Worm (Caenorhabditis elegans): Measurements from ENCODE around the gene tbb-4.
A peak's percentile ranks its signal among the peaks of the same experiment; 100 is the strongest.
"Not testable (repeated sequence)": the region's sequence is repeated elsewhere in the genome, so short reads cannot be mapped to it uniquely, and the experiment has no call there.

tbb-4 gene

DNA sequence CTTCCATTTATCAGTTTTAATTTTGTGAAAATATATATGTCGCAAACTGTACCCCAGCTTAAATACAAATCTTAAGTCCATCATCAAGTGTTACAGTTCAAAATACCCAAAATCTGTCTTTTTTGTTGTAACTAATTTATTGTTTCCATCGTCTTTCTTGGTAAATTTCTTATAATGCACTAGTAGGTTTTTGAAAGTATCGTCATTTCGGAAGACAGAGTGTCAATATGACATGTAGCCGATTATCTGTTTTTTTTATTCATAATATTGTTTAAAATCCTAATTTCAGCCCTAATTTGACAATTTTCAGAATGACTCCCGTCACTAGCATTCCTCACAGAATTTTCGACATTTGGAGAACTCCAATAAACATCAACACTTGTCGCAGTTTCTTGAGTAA, 26.4 kb upstream of the tbb-4 start, which contains the start of gene ZK899.6:
ZK899.6 (plus strand) TSS at position 301 of the 400 bp plus-strand sequence.
- not testable (repeated sequence) for TF ChIP-seq ceh-28, fkh-2, nhr-237 (tag; optimal IDR thresholded peaks at IDR 0.05)

DNA sequence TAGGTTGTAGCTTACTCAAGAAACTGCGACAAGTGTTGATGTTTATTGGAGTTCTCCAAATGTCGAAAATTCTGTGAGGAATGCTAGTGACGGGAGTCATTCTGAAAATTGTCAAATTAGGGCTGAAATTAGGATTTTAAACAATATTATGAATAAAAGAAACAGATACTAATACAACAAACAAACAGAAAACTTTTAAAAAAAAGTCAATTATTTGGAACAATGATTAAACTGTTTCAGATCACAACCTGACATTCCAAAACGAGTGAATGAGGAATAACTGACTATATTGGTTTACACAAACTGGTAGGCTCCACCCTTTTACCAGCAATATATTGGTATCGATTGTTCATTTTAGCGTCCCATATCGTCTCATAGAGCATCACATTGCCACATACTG, 24.1 kb upstream of the tbb-4 start, which contains the start of gene ZK899.5:
ZK899.5 (minus strand) TSS at position 101 of the 400 bp plus-strand sequence.
- not testable (repeated sequence) for TF ChIP-seq lin-15B, nhr-28, ztf-11 (tag; optimal IDR thresholded peaks at IDR 0.05)

DNA sequence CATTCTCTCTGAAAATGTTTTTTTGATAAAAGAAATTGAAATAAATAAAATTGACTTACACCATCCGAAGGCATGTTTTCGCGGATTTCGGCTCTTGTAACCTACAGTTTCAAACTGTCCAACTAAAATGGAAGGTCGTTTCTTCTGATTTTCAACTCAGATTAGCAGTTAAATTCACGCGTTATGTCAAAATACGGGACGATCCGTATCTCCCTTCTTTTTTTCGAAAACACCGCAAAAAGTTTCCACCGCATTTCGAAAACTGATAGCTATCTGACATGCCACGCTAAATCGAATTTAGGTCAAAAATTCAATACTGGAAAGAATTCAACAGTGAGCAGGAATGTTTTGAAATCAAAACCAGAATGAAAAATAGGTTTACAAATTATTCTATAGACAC, 21.4 kb upstream of the tbb-4 start, which contains the start of gene tba-8:
tba-8 (minus strand) TSS at position 207 of the 400 bp plus-strand sequence.
- peak; percentile 9 for TF ChIP-seq nhr-23 (tag; optimal IDR thresholded peaks at IDR 0.05)
- TF ChIP-seq ztf-4 (tag; optimal IDR thresholded peaks at IDR 0.05): no peak
- peak; percentile 61 for TF ChIP-seq elt-1 (tag; optimal IDR thresholded peaks at IDR 0.05)
- no peak for TF ChIP-seq hmg-11 (tag; optimal IDR thresholded peaks at IDR 0.05)

DNA sequence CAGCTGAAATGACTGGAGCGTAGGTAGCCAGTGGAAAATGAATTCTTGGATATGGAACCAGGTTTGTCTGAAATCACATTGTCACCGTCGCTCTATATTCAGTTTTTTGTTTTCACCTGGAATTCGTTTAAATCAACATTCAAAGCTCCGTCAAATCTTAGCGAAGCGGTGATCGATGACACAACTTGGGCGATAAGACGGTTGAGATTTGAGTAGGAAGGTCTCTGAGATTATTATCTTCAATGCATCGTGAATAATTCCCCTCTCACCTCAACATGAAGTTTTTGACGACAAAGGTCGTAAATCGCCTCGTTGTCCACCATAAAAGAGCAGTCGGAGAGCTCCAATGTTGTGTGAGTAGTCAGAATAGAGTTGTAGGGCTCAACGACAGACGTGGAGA, 19.9 kb upstream of the tbb-4 start:
- peak; percentile 81 for TF ChIP-seq elt-1 (tag; optimal IDR thresholded peaks at IDR 0.05)
- peak; percentile 32 for TF ChIP-seq nhr-25 (tag; optimal IDR thresholded peaks at IDR 0.05)
- no peak for TF ChIP-seq egl-27 (tag; optimal IDR thresholded peaks at IDR 0.05)

DNA sequence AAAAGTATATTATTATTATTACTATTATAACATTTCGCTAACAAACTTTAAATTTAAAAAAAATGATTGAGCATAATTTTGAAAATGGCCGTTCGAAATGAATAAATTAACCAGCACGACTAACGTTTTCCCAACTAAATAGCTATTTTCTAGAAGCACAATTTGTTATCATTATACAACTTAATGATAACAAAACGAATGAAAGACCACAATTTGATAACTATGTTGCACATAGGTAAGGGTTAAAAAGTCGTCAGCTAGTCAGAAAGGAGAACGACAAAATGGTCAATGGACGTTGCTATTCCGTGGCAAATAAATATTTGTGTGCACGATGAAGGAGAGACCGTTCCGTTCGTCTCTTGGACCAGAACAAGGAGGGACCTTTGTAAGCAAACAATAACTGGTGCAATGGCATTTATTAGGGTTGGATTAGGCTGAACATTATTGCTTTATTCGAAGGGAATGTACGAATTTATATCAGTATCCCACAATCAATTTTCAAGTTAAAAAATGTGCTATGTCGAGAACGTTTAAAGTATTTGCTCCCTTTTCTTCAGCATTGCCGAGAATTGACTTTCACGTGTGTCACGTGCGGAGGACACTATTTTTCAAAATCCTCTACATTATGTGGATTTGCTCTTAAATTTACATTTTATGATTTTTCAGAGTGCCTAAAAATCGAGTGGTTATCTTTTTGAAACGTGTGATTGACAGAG, 15.9 kb upstream of the tbb-4 start, which contains the start of gene ZK899.3:
ZK899.3 (plus strand) TSS at position 666 of the 716 bp plus-strand sequence.
- TF ChIP-seq elt-2 (tag; optimal IDR thresholded peaks at IDR 0.05) (peak; percentile 63), nfya-1 (tag; optimal IDR thresholded peaks at IDR 0.05; ENCODE audit: insufficient read depth) (no peak), pqm-1 (tag; optimal IDR thresholded peaks at IDR 0.05) (peak; percentile 52)

DNA sequence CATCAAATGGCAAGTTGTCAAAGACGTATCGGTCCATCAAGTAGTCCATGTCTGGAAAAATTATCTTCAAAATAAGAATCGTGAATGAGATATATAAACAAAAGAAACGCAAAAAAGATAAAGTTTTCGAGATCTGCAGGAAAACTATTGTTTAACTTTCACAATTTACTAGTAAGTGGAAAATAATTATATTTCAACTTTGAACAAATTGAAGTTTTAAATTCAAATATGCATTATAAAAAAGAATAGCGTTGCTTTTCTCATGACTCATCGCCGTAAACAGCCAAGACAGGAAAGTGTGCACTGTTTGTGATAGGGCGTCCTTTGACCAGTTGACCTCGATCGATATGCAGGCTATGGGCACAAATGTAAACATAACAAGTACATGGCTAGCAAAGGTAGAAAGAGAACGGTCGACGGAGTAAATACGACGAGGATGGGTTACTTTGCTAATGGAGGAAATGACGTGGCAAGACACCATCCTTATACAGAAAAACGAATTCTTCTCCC, 15.3 kb upstream of the tbb-4 start, which contains the start of gene ZK899.2:
ZK899.2 (minus strand) TSS at position 51 of the 510 bp plus-strand sequence.
- TF ChIP-seq sea-2 (GFP tag; optimal IDR thresholded peaks at IDR 0.05) (no peak), pha-4 (tag; optimal IDR thresholded peaks at IDR 0.05) (peak; percentile 91)

DNA sequence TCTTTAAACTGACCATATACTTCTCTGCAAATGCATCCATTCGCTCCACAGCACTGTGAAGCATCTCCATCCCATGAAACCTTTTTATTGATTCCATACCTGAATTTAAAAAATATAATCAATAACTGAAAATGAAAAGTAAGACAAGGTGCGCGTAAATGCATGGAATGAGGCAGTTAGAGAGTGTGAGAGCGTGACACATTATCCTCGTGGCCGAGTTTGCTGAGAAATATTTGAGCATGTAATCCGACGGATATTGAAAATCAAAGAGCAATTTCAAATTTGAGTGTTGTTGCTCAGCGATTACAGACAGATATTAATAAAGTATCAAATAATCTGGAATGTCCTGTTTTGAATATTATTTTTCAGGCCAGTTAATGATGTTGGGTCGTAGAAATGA, 12.6 kb upstream of the tbb-4 start, which contains the start of gene ZK899.7:
ZK899.7 (minus strand) TSS at position 101 of the 400 bp plus-strand sequence.
- no peak for TF ChIP-seq elt-3 (tag; optimal IDR thresholded peaks at IDR 0.05)
- TF ChIP-seq mml-1 (tag; optimal IDR thresholded peaks at IDR 0.05): no peak
- TF ChIP-seq ceh-82 (tag; optimal IDR thresholded peaks at IDR 0.05): no peak
- TF ChIP-seq aly-2 (tag; optimal IDR thresholded peaks at IDR 0.05): no peak
- no peak for TF ChIP-seq elt-1 (tag; optimal IDR thresholded peaks at IDR 0.05)
- TF ChIP-seq nhr-237 (tag; optimal IDR thresholded peaks at IDR 0.05): no peak
- TF ChIP-seq zag-1 (tag; optimal IDR thresholded peaks at IDR 0.05): no peak
- no peak for TF ChIP-seq lin-39 (tag; optimal IDR thresholded peaks at IDR 0.05)
- no peak for TF ChIP-seq ama-1 (optimal IDR thresholded peaks at IDR 0.05)
- TF ChIP-seq pha-4 (tag; optimal IDR thresholded peaks at IDR 0.05): no peak
- no peak for TF ChIP-seq mdl-1 (tag; optimal IDR thresholded peaks at IDR 0.05)
- no peak for TF ChIP-seq fos-1 (tag; optimal IDR thresholded peaks at IDR 0.05)
- TF ChIP-seq lsy-12 (tag; optimal IDR thresholded peaks at IDR 0.05): no peak
- no peak for TF ChIP-seq hmg-11 (tag; optimal IDR thresholded peaks at IDR 0.05)
- TF ChIP-seq ZK546.5 (tag; optimal IDR thresholded peaks at IDR 0.05): no peak
- no peak for TF ChIP-seq nhr-76 (tag; optimal IDR thresholded peaks at IDR 0.05)
- no peak for TF ChIP-seq elt-2 (tag; optimal IDR thresholded peaks at IDR 0.05)
